Worm (Caenorhabditis elegans) whole organism, L2 larva: Measurements from ENCODE around the gene syp-2.

Experiments used
- F13H6.1 ChIP-seq: sonication (generic microtip); optimal IDR thresholded peaks from 2 replicates; lab custom pipeline; 2016; ENCODE audit warnings: missing genetic modification characterization, missing compliant biosample characterization
- ZK546.5 ChIP-seq: sonication (generic microtip); optimal IDR thresholded peaks from 2 replicates; lab custom pipeline; 2017; ENCODE audit warnings: missing biosample characterization, missing genetic modification characterization
- alr-1 ChIP-seq: fragments of 150-350 bp; optimal IDR thresholded peaks from 2 replicates; lab custom pipeline; 2014; ENCODE audit warnings: missing biosample characterization, missing genetic modification characterization
- ceh-82 ChIP-seq: fragments of 150-350 bp; optimal IDR thresholded peaks from 2 replicates; lab custom pipeline; 2014; ENCODE audit warnings: missing biosample characterization, missing genetic modification characterization
- mab-5 ChIP-seq: fragments of 150-350 bp; optimal IDR thresholded peaks from 2 replicates; lab custom pipeline; 2014; ENCODE audit warnings: missing biosample characterization, missing genetic modification characterization
- snpc-4 ChIP-seq: fragments of 150-350 bp; optimal IDR thresholded peaks from 2 replicates; lab custom pipeline; 2014; ENCODE audit warnings: missing biosample characterization, missing genetic modification characterization
- unc-39 ChIP-seq: fragments of 150-350 bp; optimal IDR thresholded peaks from 2 replicates; lab custom pipeline; 2014; ENCODE audit warnings: missing biosample characterization, missing genetic modification characterization
- unc-55 ChIP-seq: fragments of 150-350 bp; sonication (generic microtip); optimal IDR thresholded peaks from 3 replicates; lab custom pipeline; 2014; ENCODE audit warnings: missing biosample characterization, missing genetic modification reagents, missing genetic modification characterization
- unc-62 ChIP-seq: fragments of 150-350 bp; optimal IDR thresholded peaks from 2 replicates; lab custom pipeline; 2014; ENCODE audit warnings: missing biosample characterization, missing genetic modification reagents, missing genetic modification characterization

- TF ChIP-seq ZK546.5 (tag; lab: Kevin White, UChicago) (no peak), unc-55 (no peak), mab-5 (tag; lab: Kevin White, UChicago) (no peak), unc-62 (no peak), ceh-82 (tag; lab: Kevin White, UChicago) (no peak), alr-1 (tag; lab: Kevin White, UChicago) (no peak), snpc-4 (tag; lab: Kevin White, UChicago) (no peak), unc-39 (tag; lab: Kevin White, UChicago) (no peak), F13H6.1 (no peak)
Measured at ce11 chrV:5488766-5489165, 47.5 kb upstream of the syp-2 start, which contains the start of gene grl-18.
